Worm (Caenorhabditis elegans) whole organism, L2 larva: ENCODE results near the gene Y69H2.3.

Experiments
- C34F6.9 ChIP-seq: fragments of 150-350 bp; optimal IDR thresholded peaks from 2 replicates; lab custom pipeline; 2014; ENCODE audit warnings: missing biosample characterization, missing genetic modification characterization
- F13H6.1 ChIP-seq: sonication (generic microtip); optimal IDR thresholded peaks from 2 replicates; lab custom pipeline; 2016; ENCODE audit warnings: missing genetic modification characterization, missing compliant biosample characterization
- R02D3.7 ChIP-seq: fragments of 150-350 bp; optimal IDR thresholded peaks from 2 replicates; lab custom pipeline; 2014; ENCODE audit warnings: missing biosample characterization, missing genetic modification characterization
- Y55F3AM.14 ChIP-seq: fragments of 200-800 bp; sonication (Bioruptor generic); optimal IDR thresholded peaks from 2 replicates; lab custom pipeline; 2018; ENCODE audit warnings: mild to moderate bottlenecking, missing genetic modification characterization, missing compliant biosample characterization
- alr-1 ChIP-seq: fragments of 150-350 bp; optimal IDR thresholded peaks from 2 replicates; lab custom pipeline; 2014; ENCODE audit warnings: missing biosample characterization, missing genetic modification characterization
- aly-2 ChIP-seq: fragments of 150-350 bp; optimal IDR thresholded peaks from 2 replicates; lab custom pipeline; 2014; ENCODE audit warnings: missing biosample characterization, missing genetic modification characterization
- ama-1 ChIP-seq: fragments of 150-350 bp; optimal IDR thresholded peaks from 2 replicates; lab custom pipeline; 2018; ENCODE audit warnings: inconsistent platforms
- ceh-82 ChIP-seq: fragments of 150-350 bp; optimal IDR thresholded peaks from 2 replicates; lab custom pipeline; 2014; ENCODE audit warnings: missing biosample characterization, missing genetic modification characterization
- crh-2 ChIP-seq: sonication (generic microtip); optimal IDR thresholded peaks from 2 replicates; lab custom pipeline; 2017; ENCODE audit warnings: missing biosample characterization, missing genetic modification characterization
- dmd-4 ChIP-seq: sonication (generic microtip); optimal IDR thresholded peaks from 2 replicates; lab custom pipeline; 2017; ENCODE audit warnings: missing biosample characterization, missing genetic modification characterization
- egl-27 ChIP-seq: sonication (generic microtip); optimal IDR thresholded peaks from 3 replicates; lab custom pipeline; 2017; ENCODE audit warnings: missing biosample characterization, missing genetic modification reagents, missing genetic modification characterization
- elt-1 ChIP-seq: fragments of 150-350 bp; optimal IDR thresholded peaks from 2 replicates; lab custom pipeline; 2014; ENCODE audit warnings: missing biosample characterization, missing genetic modification characterization
- fos-1 ChIP-seq: fragments of 150-350 bp; optimal IDR thresholded peaks from 2 replicates; lab custom pipeline; 2014; ENCODE audit warnings: missing biosample characterization, missing genetic modification characterization
- gmeb-1 ChIP-seq: fragments of 150-350 bp; optimal IDR thresholded peaks from 2 replicates; lab custom pipeline; 2014; ENCODE audit warnings: missing biosample characterization, missing genetic modification characterization
- lin-11 ChIP-seq: fragments of 150-350 bp; sonication (generic microtip); optimal IDR thresholded peaks from 2 replicates; lab custom pipeline; 2014; ENCODE audit warnings: missing biosample characterization, missing genetic modification characterization, inconsistent platforms, mixed read lengths
- lin-13 ChIP-seq: fragments of 150-350 bp; optimal IDR thresholded peaks from 2 replicates; lab custom pipeline; 2014; ENCODE audit warnings: missing biosample characterization, missing genetic modification reagents, missing genetic modification characterization
- lsy-2 ChIP-seq, 2 experiments: fragments of 150-350 bp in 1 of 2; sonication (generic microtip) in 1 of 2; optimal IDR thresholded peaks; 2 replicates each; lab custom pipeline; 2014 to 2017; ENCODE audit warnings: missing biosample characterization in 2 of 2, missing genetic modification characterization in 2 of 2
- mbf-1 ChIP-seq: sonication (generic microtip); optimal IDR thresholded peaks from 2 replicates; lab custom pipeline; 2017; ENCODE audit warnings: missing biosample characterization, missing genetic modification characterization
- mdl-1 ChIP-seq, 2 experiments: fragments of 150-350 bp in 1 of 2; sonication (generic microtip) in 1 of 2; optimal IDR thresholded peaks; 2 replicates each; lab custom pipeline; 2017; ENCODE audit warnings: missing biosample characterization in 2 of 2, missing genetic modification characterization in 2 of 2
- nhr-10 ChIP-seq: sonication (generic microtip); optimal IDR thresholded peaks from 2 replicates; lab custom pipeline; 2017; ENCODE audit warnings: missing biosample characterization, missing genetic modification characterization
- nhr-11 ChIP-seq: fragments of 150-350 bp; optimal IDR thresholded peaks from 2 replicates; lab custom pipeline; 2014; ENCODE audit warnings: missing biosample characterization, missing genetic modification characterization
- nhr-12 ChIP-seq: fragments of 150-350 bp; optimal IDR thresholded peaks from 2 replicates; lab custom pipeline; 2014; ENCODE audit warnings: missing biosample characterization, missing genetic modification characterization
- nhr-129 ChIP-seq: fragments of 150-350 bp; optimal IDR thresholded peaks from 2 replicates; lab custom pipeline; 2014; ENCODE audit warnings: missing biosample characterization, missing genetic modification characterization
- nhr-21 ChIP-seq: fragments of 150-350 bp; optimal IDR thresholded peaks from 2 replicates; lab custom pipeline; 2014; ENCODE audit warnings: missing biosample characterization, missing genetic modification characterization
- nhr-23 ChIP-seq: fragments of 150-350 bp; optimal IDR thresholded peaks from 2 replicates; lab custom pipeline; 2014; ENCODE audit warnings: missing biosample characterization, missing genetic modification reagents, missing genetic modification characterization
- nhr-25 ChIP-seq: fragments of 150-350 bp; sonication (generic microtip); optimal IDR thresholded peaks from 3 replicates; lab custom pipeline; 2014; ENCODE audit warnings: missing biosample characterization, missing genetic modification characterization
- nhr-6 ChIP-seq: fragments of 150-350 bp; optimal IDR thresholded peaks from 2 replicates; lab custom pipeline; 2014; ENCODE audit warnings: missing biosample characterization, missing genetic modification characterization
- nhr-77 ChIP-seq: fragments of 150-350 bp; optimal IDR thresholded peaks from 2 replicates; lab custom pipeline; 2014; ENCODE audit warnings: missing biosample characterization, missing genetic modification characterization
- sem-4 ChIP-seq: fragments of 150-350 bp; optimal IDR thresholded peaks from 2 replicates; lab custom pipeline; 2014; ENCODE audit warnings: missing biosample characterization, missing genetic modification reagents, missing genetic modification characterization
- skn-1 ChIP-seq: sonication (generic microtip); optimal IDR thresholded peaks from 2 replicates; lab custom pipeline; 2017; ENCODE audit warnings: missing biosample characterization, missing genetic modification characterization
- sma-3 ChIP-seq: sonication (generic microtip); optimal IDR thresholded peaks from 2 replicates; lab custom pipeline; 2016; ENCODE audit warnings: missing genetic modification reagents, missing genetic modification characterization, missing compliant biosample characterization
- snpc-4 ChIP-seq: fragments of 150-350 bp; optimal IDR thresholded peaks from 2 replicates; lab custom pipeline; 2014; ENCODE audit warnings: missing biosample characterization, missing genetic modification characterization
- unc-55 ChIP-seq: fragments of 150-350 bp; sonication (generic microtip); optimal IDR thresholded peaks from 3 replicates; lab custom pipeline; 2014; ENCODE audit warnings: missing biosample characterization, missing genetic modification reagents, missing genetic modification characterization
- unc-62 ChIP-seq: fragments of 150-350 bp; optimal IDR thresholded peaks from 2 replicates; lab custom pipeline; 2014; ENCODE audit warnings: missing biosample characterization, missing genetic modification reagents, missing genetic modification characterization
- zag-1 ChIP-seq: fragments of 150-350 bp; optimal IDR thresholded peaks from 2 replicates; lab custom pipeline; 2014; ENCODE audit warnings: missing biosample characterization, missing genetic modification characterization
- ztf-1 ChIP-seq: fragments of 200-800 bp; sonication (Bioruptor generic); conservative IDR thresholded peaks from 2 replicates; pipeline ENCODE4 v1.3.6; 2022; ENCODE audit warnings: missing genetic modification characterization, missing compliant biosample characterization
- ztf-11 ChIP-seq: sonication (generic microtip); optimal IDR thresholded peaks from 2 replicates; lab custom pipeline; 2017; ENCODE audit warnings: missing biosample characterization, missing genetic modification characterization
- ztf-4 ChIP-seq: fragments of 150-350 bp; optimal IDR thresholded peaks from 2 replicates; lab custom pipeline; 2014; ENCODE audit warnings: missing biosample characterization, missing genetic modification characterization

Y69H2.3 gene

DNA sequence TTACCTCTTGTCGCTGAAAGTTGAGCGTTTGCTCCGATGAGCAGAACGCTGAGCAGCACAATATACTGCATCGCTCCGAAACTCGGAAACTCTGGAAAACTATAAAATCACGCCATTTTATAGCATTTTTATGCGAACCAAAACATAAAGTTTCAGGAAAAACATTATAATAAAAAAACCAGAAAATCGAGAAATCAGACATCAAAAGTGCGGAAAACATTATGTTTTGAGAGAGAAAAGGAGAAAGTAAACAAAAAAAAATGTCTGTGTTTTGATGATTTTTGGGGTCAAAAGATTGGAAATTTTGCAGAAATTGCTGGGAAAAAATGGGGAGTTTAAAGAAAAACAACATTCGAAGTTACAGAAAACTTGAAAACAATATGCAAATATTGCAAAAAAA lies at the start of gene Y69H2.3:
Gene Y69H2.3 (minus strand): TSS at position 101 of the 400 bp plus-strand sequence.
- TF ChIP-seq gmeb-1 (tag; lab: Kevin White, UChicago) (no peak), F13H6.1 (tag; lab: Kevin White, UChicago) (no peak), nhr-10 (no peak), ztf-11 (tag; lab: Kevin White, UChicago) (no peak), sem-4 (tag; lab: Kevin White, UChicago) (no peak), egl-27 (no peak), nhr-21 (no peak), fos-1 (tag; lab: Kevin White, UChicago) (no peak), nhr-6 (tag; lab: Kevin White, UChicago) (no peak), skn-1 (tag; lab: Kevin White, UChicago) (no peak)

- TF ChIP-seq fos-1 (tag; lab: Kevin White, UChicago) (no peak), nhr-21 (no peak), nhr-11 (tag; lab: Kevin White, UChicago) (no peak), zag-1 (tag; lab: Kevin White, UChicago) (no peak), nhr-25 (tag; lab: Kevin White, UChicago) (no peak), egl-27 (no peak), nhr-129 (no peak), nhr-23 (no peak), nhr-77 (no peak), ceh-82 (tag; lab: Kevin White, UChicago) (no peak), aly-2 (no peak), nhr-12 (tag; lab: Kevin White, UChicago) (no peak), lin-11 (no peak), unc-55 (GFP tag; lab: Kevin White, UChicago) (no peak), F13H6.1 (tag; lab: Kevin White, UChicago) (no peak), dmd-4 (tag; lab: Kevin White, UChicago) (no peak), sem-4 (tag; lab: Kevin White, UChicago) (no peak)
Observed at ce11 chrV:18712118-18712517, 48.2 kb upstream of the Y69H2.3 start.

DNA sequence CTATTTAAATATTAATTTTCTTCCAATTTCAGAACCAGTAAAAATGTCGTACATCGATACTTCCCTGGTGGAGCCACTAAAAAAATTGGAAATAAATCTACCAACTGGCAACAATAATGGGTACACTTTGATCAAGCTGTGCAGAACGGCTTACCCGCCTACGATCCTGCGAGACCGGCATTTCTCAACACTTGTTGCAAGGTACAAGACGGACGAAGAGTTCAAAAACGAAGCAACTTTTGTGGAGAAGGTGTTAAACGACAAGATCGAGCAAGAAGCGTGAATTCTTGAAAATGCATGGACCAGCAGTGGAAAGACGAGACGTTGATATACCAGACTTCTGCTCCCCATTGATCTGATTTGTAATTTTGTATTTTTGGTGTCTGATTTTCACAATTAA lies 47.4 kb upstream of the Y69H2.3 start:
- TF ChIP-seq unc-62 (GFP tag; lab: Kevin White, UChicago) (no peak), ztf-4 (tag; lab: Kevin White, UChicago) (no peak), lin-13 (GFP tag; lab: Kevin White, UChicago) (no peak), aly-2 (no peak), sma-3 (GFP tag; lab: Kevin White, UChicago) (no peak), unc-55 (GFP tag; lab: Kevin White, UChicago) (no peak), mdl-1 (tag; optimal IDR thresholded peaks at IDR 0.05; lab: Kevin White, UChicago) (no peak), skn-1 (tag; lab: Kevin White, UChicago) (no peak), dmd-4 (tag; lab: Kevin White, UChicago) (no peak), R02D3.7 (tag; lab: Kevin White, UChicago) (no peak), snpc-4 (tag; lab: Kevin White, UChicago) (no peak), egl-27 (no peak), nhr-6 (tag; lab: Kevin White, UChicago) (no peak), crh-2 (tag; lab: Kevin White, UChicago) (no peak), nhr-129 (no peak), ama-1 (lab: Kevin White, UChicago) (no peak), lin-11 (no peak)

DNA sequence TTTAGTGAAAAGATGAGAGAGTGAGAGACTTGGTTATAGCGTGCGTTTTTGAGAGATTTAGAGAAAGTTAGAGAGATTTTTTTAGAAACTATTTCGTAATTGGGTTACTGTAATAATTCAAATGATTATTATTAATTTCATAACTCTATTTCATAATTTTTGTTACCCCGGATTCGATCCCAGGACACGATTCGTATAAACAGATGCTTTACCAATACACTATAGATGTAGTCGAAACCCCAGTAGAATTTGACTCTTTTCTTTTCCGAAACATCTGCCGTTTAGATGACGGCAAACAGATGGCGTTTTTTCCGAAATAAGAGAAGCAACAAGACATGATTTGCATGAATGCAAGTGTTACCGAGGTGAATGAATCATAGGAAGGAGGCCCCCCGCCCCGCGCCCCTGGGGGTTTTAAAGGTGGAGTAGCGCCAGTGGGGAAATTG lies 46.1 kb upstream of the Y69H2.3 start:
- no peak for TF ChIP-seq Y55F3AM.14
- peak; percentile 88 for TF ChIP-seq sem-4 (tag; lab: Kevin White, UChicago)
- TF ChIP-seq ama-1 (lab: Kevin White, UChicago), result no peak
- peak in 1 of 2 experiments; percentile 64 for TF ChIP-seq lsy-2 (tag; optimal IDR thresholded peaks at IDR 0.05; lab: Kevin White, UChicago)
- TF ChIP-seq unc-55 (GFP tag; lab: Kevin White, UChicago), result peak; percentile 68
- no peak for TF ChIP-seq egl-27
- TF ChIP-seq ztf-1 (GFP tag; lab: Robert Waterston, UW), result no peak
- TF ChIP-seq aly-2, result no peak
- TF ChIP-seq alr-1, result no peak
- no peak for TF ChIP-seq nhr-23
- no peak for TF ChIP-seq mdl-1 (tag; optimal IDR thresholded peaks at IDR 0.05; lab: Kevin White, UChicago)
- TF ChIP-seq C34F6.9 (tag; lab: Kevin White, UChicago), result peak; percentile 28
- no peak for TF ChIP-seq skn-1 (tag; lab: Kevin White, UChicago)
- TF ChIP-seq mbf-1 (tag; lab: Kevin White, UChicago), result no peak
- no peak for TF ChIP-seq F13H6.1 (tag; lab: Kevin White, UChicago)
- TF ChIP-seq nhr-77, result no peak
- peak; percentile 33 for TF ChIP-seq lin-13 (GFP tag; lab: Kevin White, UChicago)
- TF ChIP-seq elt-1 (tag; lab: Kevin White, UChicago), result no peak
